Worm (Caenorhabditis elegans) whole organism, early embryonic: ENCODE results near the gene F30B5.11.

ENCODE experiments used
- F13C5.2 ChIP-seq: sonication (generic microtip); optimal IDR thresholded peaks from 2 replicates; lab custom pipeline; 2017; ENCODE audit warnings: mild to moderate bottlenecking, missing genetic modification characterization, inconsistent platforms, missing compliant biosample characterization
- ama-1 ChIP-seq: fragments of 150-350 bp; optimal IDR thresholded peaks from 2 replicates; lab custom pipeline; 2014

- TF ChIP-seq F13C5.2 (tag; lab: Kevin White, UChicago) (no peak), ama-1 (lab: Kevin White, UChicago) (no peak)
Measured at ce11 chrIV:4172242-4172641, 47.6 kb downstream of the F30B5.11 start.
